Fruit fly (Drosophila melanogaster) whole organism, pupa: ENCODE data around the gene CG32448.

Experiments
- CG13204 ChIP-seq: fragments of 200-800 bp; sonication (Bioruptor generic); optimal IDR thresholded peaks from 2 replicates; lab custom pipeline; 2018; ENCODE audit warnings: missing biosample characterization, mild to moderate bottlenecking, missing genetic modification characterization, moderate library complexity
- CG32121 ChIP-seq: fragments of 200-800 bp; sonication (Bioruptor generic); IDR thresholded peaks from 2 replicates; pipeline ENCODE4 v1.3.6; 2022; ENCODE audit warnings: missing biosample characterization, missing genetic modification characterization
- CG8159 ChIP-seq: fragments of 200-800 bp; sonication (Bioruptor generic); optimal IDR thresholded peaks from 3 replicates; lab custom pipeline; 2018; ENCODE audit warnings: missing biosample characterization, mild to moderate bottlenecking, missing genetic modification characterization, moderate library complexity
- D1 ChIP-seq: fragments of 200-800 bp; sonication (Bioruptor generic); optimal IDR thresholded peaks from 2 replicates; lab custom pipeline; 2018; ENCODE audit warnings: missing biosample characterization, mild to moderate bottlenecking, missing genetic modification characterization, moderate library complexity

dm6 chr3L:21808003-21808530 lies 20.2 kb downstream of the CG32448 start:
- TF ChIP-seq CG32121 (GFP tag; lab: Robert Waterston, UW) (peak; percentile 81), D1 (tag; lab: Kevin White, UChicago) (no peak), CG13204 (no peak), CG8159 (tag; lab: Kevin White, UChicago) (peak; percentile 73)
